Worm (Caenorhabditis elegans): ENCODE measurements around the gene elt-7.

DNA sequence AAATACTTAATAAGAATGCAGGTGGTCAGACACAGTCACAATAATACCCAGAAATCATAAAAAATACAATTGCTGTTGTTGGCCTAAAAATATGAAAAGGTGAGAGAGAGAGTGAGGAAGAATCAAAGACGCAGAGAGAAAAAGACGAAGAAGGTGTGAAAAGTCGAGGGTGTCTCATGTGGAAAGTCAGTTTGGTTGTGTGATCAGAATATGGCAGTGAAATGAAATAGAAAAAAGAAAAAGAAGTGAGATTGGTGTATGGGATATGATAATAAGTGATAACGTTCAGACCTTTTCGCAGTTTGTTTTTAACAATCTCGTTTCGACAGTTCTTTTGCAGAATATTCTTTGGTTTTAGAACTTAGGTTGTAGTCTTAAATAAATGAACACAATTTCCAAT lies 36.4 kb downstream of the elt-7 start:
- no peak for TF ChIP-seq R02D3.7 (tag; optimal IDR thresholded peaks at IDR 0.05)
- TF ChIP-seq aly-2 (tag; optimal IDR thresholded peaks at IDR 0.05) = no peak
- no peak for TF ChIP-seq duxl-1 (tag; optimal IDR thresholded peaks at IDR 0.05; ENCODE audit: poor library complexity)
- TF ChIP-seq ceh-62 (tag; optimal IDR thresholded peaks at IDR 0.05) = no peak
- TF ChIP-seq ceh-28 (tag; optimal IDR thresholded peaks at IDR 0.05) = no peak
- no peak for TF ChIP-seq lsy-2 (tag; optimal IDR thresholded peaks at IDR 0.05)
- TF ChIP-seq mep-1 (tag; optimal IDR thresholded peaks at IDR 0.05) = no peak
- no peak for TF ChIP-seq snpc-4 (tag; optimal IDR thresholded peaks at IDR 0.05)
- no peak for TF ChIP-seq pqm-1 (tag; optimal IDR thresholded peaks at IDR 0.05)
- no peak for TF ChIP-seq Y105C5A.15 (GFP tag; IDR thresholded peaks at IDR 0.05)
- no peak for TF ChIP-seq mdl-1 (tag; optimal IDR thresholded peaks at IDR 0.05)
- no peak for TF ChIP-seq unc-62 (GFP tag; optimal IDR thresholded peaks at IDR 0.05 in 1 of 2)
- no peak for TF ChIP-seq unc-62 (tag; optimal IDR thresholded peaks at IDR 0.05)

All from whole organism, L4 larva.